Worm (Caenorhabditis elegans): ENCODE measurements around the gene fbxa-201.

Gene fbxa-201

DNA sequence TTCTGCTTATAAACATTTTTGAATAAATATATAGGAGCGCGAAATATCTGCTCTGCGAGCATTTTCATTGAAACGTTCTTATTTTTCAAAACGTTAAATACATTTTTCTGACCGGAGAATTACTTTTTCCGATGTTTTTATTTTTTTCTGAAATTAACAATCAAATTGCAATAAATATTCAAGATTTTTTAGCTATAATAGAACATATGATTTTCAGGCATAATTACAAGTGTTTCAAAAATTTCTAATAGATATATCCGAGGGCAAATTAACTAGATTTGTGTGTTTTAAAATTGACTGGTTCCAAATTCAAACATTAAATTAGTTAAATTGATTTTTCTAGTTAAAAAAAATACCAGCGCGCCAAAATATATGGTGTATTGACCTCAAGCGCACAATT is 3.8 kb downstream of the fbxa-201 start, which contains the start of gene T08B1.4:
TSS of gene T08B1.4 (plus strand) at position 301 of the 400 bp plus-strand sequence.
- no peak for TF ChIP-seq ceh-28 (tag; optimal IDR thresholded peaks at IDR 0.05)
- no peak for TF ChIP-seq mml-1 (tag; optimal IDR thresholded peaks at IDR 0.05)
- no peak for TF ChIP-seq nhr-77 (tag; optimal IDR thresholded peaks at IDR 0.05)
- TF ChIP-seq nhr-43 (tag; optimal IDR thresholded peaks at IDR 0.05; ENCODE audit: poor library complexity, severe bottlenecking): no peak
- no peak for TF ChIP-seq zag-1 (tag; optimal IDR thresholded peaks at IDR 0.05)
- TF ChIP-seq nhr-11 (tag; optimal IDR thresholded peaks at IDR 0.05): no peak
- TF ChIP-seq elt-3 (tag; optimal IDR thresholded peaks at IDR 0.05): no peak
- no peak for TF ChIP-seq tbx-2 (tag; optimal IDR thresholded peaks at IDR 0.05)
- no peak for TF ChIP-seq lin-39 (tag; optimal IDR thresholded peaks at IDR 0.05)
- no peak for TF ChIP-seq elt-2 (tag; optimal IDR thresholded peaks at IDR 0.05)
- TF ChIP-seq sea-2 (GFP tag; optimal IDR thresholded peaks at IDR 0.05): no peak
- TF ChIP-seq ceh-16 (tag; optimal IDR thresholded peaks at IDR 0.05): no peak
- no peak for TF ChIP-seq nhr-28 (tag; optimal IDR thresholded peaks at IDR 0.05)
- TF ChIP-seq mdl-1 (tag; optimal IDR thresholded peaks at IDR 0.05): no peak
- no peak for TF ChIP-seq ztf-4 (tag; optimal IDR thresholded peaks at IDR 0.05)
- TF ChIP-seq nhr-237 (tag; optimal IDR thresholded peaks at IDR 0.05): no peak
- TF ChIP-seq jun-1 (tag; optimal IDR thresholded peaks at IDR 0.05): no peak
- no peak for TF ChIP-seq skn-1 (tag; optimal IDR thresholded peaks at IDR 0.05)
- TF ChIP-seq fkh-10 (GFP tag; optimal IDR thresholded peaks at IDR 0.05): no peak

DNA sequence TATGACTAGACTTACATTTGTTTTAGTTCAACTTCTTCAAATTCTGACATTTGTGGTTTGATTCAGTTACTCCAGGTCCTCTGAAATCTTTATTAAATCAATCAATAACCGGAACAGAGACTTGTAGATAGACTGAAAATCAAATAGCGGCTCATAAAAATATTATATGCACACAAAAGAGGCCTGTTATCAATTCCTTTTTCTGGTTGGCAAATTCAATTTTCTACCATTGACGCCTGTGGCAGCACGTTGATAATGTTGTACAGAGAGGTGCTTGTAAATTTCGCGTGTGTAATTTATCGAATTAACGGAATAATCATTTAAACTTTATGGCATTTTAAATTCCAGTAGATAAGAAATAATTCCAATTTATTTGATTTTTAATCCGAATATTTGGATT is 11.8 kb downstream of the fbxa-201 start, which contains the start of gene T08B1.1:
TSS of gene T08B1.1 (minus strand) at position 92 of the 400 bp plus-strand sequence.
- TF ChIP-seq elt-2 (tag; optimal IDR thresholded peaks at IDR 0.05) (peak; percentile 88), pqm-1 (tag; optimal IDR thresholded peaks at IDR 0.05) (peak; percentile 74), ztf-11 (tag; optimal IDR thresholded peaks at IDR 0.05) (no peak), ceh-16 (tag; optimal IDR thresholded peaks at IDR 0.05) (no peak), unc-39 (tag; optimal IDR thresholded peaks at IDR 0.05) (no peak), nhr-11 (tag; optimal IDR thresholded peaks at IDR 0.05) (no peak), sea-2 (GFP tag; optimal IDR thresholded peaks at IDR 0.05) (no peak)

DNA sequence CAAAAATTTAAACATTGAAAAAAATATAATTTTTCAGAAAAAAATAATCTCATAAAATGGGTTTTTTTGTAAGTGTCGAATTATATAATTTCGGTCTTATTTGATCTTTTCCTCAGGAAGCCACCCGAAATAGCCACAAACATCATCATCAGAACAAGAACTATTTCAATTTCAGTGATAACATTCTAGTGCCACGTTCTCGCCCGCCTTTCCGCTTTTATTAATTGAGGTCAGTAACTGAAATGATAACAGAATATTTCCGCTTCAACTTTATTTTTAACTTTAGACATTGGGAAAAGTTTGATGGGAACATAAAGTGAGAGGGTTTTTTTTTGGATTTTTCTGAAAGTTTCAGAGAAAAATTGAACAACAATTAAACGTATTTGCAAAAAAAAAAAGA is 14.1 kb downstream of the fbxa-201 start:
- no peak for TF ChIP-seq jun-1 (tag; optimal IDR thresholded peaks at IDR 0.05)
- no peak for TF ChIP-seq nhr-43 (tag; optimal IDR thresholded peaks at IDR 0.05; ENCODE audit: poor library complexity, severe bottlenecking)
- TF ChIP-seq pqm-1 (tag; optimal IDR thresholded peaks at IDR 0.05): peak; percentile 28
- TF ChIP-seq elt-2 (tag; optimal IDR thresholded peaks at IDR 0.05): peak; percentile 69

DNA sequence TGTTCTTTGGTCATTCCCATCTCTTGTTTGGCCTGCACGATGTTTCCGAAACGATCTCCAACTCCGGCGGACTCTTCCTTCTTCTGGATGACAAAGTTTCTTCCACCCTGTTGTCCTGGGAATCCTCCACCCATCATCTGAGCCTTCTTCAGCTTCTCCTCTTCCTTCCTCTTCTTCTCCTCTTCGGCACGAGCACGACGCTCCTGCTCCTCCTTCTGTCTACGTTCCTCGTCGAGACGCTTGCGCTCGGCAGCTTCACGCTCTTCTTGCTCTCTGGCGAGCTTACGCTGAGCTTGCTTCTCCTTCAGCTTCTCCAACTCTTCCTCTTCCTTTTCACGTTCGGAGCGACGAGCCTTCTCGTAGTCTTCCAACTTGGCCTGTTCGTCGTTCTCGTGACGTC is 16.2 kb downstream of the fbxa-201 start:
- no peak for TF ChIP-seq ama-1 (optimal IDR thresholded peaks at IDR 0.05)
- TF ChIP-seq nhr-43 (tag; optimal IDR thresholded peaks at IDR 0.05; ENCODE audit: poor library complexity, severe bottlenecking): no peak
- no peak for TF ChIP-seq nhr-12 (tag; optimal IDR thresholded peaks at IDR 0.05)
- TF ChIP-seq ceh-16 (tag; optimal IDR thresholded peaks at IDR 0.05): no peak
- no peak for TF ChIP-seq hmg-11 (tag; optimal IDR thresholded peaks at IDR 0.05)
- TF ChIP-seq fkh-2 (tag; optimal IDR thresholded peaks at IDR 0.05): no peak
- no peak for TF ChIP-seq daf-12 (tag; optimal IDR thresholded peaks at IDR 0.05)
- no peak for TF ChIP-seq fos-1 (tag; optimal IDR thresholded peaks at IDR 0.05)
- no peak for TF ChIP-seq elt-2 (tag; optimal IDR thresholded peaks at IDR 0.05)
- no peak for TF ChIP-seq ceh-28 (tag; optimal IDR thresholded peaks at IDR 0.05)
- no peak for TF ChIP-seq skn-1 (tag; optimal IDR thresholded peaks at IDR 0.05)
- TF ChIP-seq aly-2 (tag; optimal IDR thresholded peaks at IDR 0.05): no peak
- TF ChIP-seq pha-4 (tag; optimal IDR thresholded peaks at IDR 0.05): no peak
- TF ChIP-seq jun-1 (tag; optimal IDR thresholded peaks at IDR 0.05): no peak

DNA sequence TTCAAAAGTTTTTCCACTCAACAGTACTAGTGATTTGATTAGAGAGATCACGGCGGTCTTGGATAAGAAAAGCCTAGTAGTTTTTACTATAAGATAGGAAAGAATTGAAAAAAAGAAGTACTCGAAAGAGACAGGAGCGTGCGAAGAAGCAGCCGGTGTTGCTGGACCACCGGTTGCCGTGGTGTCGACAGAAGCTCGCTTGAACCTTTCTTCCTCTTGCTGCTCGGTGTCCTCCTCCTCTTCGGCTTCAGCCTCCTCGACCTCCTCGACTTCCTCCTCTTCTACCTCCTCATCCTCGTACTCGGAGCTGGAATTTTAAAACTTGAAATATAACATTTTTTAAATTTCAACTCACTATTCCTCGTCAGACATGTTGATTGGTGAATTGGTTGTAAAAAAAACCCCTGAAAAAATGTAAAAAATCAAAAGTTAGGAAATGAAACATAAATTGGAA is 17.4 kb downstream of the fbxa-201 start, which contains the start of gene tnt-4:
TSS of gene tnt-4 (minus strand) at position 404 of the 454 bp plus-strand sequence.
- TF ChIP-seq unc-39 (tag; optimal IDR thresholded peaks at IDR 0.05) (no peak), pha-4 (tag; optimal IDR thresholded peaks at IDR 0.05) (no peak), nhr-76 (tag; optimal IDR thresholded peaks at IDR 0.05) (no peak), R02D3.7 (tag; optimal IDR thresholded peaks at IDR 0.05) (no peak), mml-1 (tag; optimal IDR thresholded peaks at IDR 0.05) (no peak), skn-1 (tag; optimal IDR thresholded peaks at IDR 0.05) (no peak), daf-12 (tag; optimal IDR thresholded peaks at IDR 0.05) (no peak), lin-39 (tag; optimal IDR thresholded peaks at IDR 0.05) (no peak), ceh-9 (tag; optimal IDR thresholded peaks at IDR 0.05) (no peak), nhr-77 (tag; optimal IDR thresholded peaks at IDR 0.05) (no peak), nhr-28 (tag; optimal IDR thresholded peaks at IDR 0.05) (no peak), tbx-2 (tag; optimal IDR thresholded peaks at IDR 0.05) (no peak), ZK546.5 (tag; optimal IDR thresholded peaks at IDR 0.05) (no peak), ceh-16 (tag; optimal IDR thresholded peaks at IDR 0.05) (no peak), pqm-1 (tag; optimal IDR thresholded peaks at IDR 0.05) (no peak), nhr-25 (tag; optimal IDR thresholded peaks at IDR 0.05) (no peak), elt-2 (tag; optimal IDR thresholded peaks at IDR 0.05) (no peak), nhr-23 (tag; optimal IDR thresholded peaks at IDR 0.05) (no peak), nhr-67 (tag; optimal IDR thresholded peaks at IDR 0.05) (no peak)

Measured in whole organism, L3 larva.